Worm (Caenorhabditis elegans) whole organism, L1 larva: ENCODE measurements around the gene mogs-1.

Experiments used
- fos-1 ChIP-seq: fragments of 150-350 bp; optimal IDR thresholded peaks from 2 replicates; lab custom pipeline; 2014; ENCODE audit warnings: missing biosample characterization, missing genetic modification characterization
- sox-4 ChIP-seq: sonication (generic microtip); optimal IDR thresholded peaks from 2 replicates; lab custom pipeline; 2016; ENCODE audit warnings: missing genetic modification characterization, missing compliant biosample characterization

ce11 chrIV:11009928-11010327 lies 11.8 kb downstream of the mogs-1 start:
- TF ChIP-seq fos-1 (no peak), sox-4 (no peak)
